Fruit fly (Drosophila melanogaster): ENCODE data around the gene spn-D.

spn-D gene

dm6 chr3R:27148812-27149769 is 16.4 kb upstream of the spn-D start (continued):
- TF ChIP-seq CG13894 (tag; optimal IDR thresholded peaks at IDR 0.05) (peak; percentile 32), exex (tag; optimal IDR thresholded peaks at IDR 0.05) (peak; percentile 41), kni (GFP tag; optimal IDR thresholded peaks at IDR 0.05) (peak; percentile 8), CG33557 (GFP tag; optimal IDR thresholded peaks at IDR 0.05) (no peak), bsh (GFP tag; optimal IDR thresholded peaks at IDR 0.05) (peak in 1 of 2 experiments; percentile 46), croc (GFP tag; conservative IDR thresholded peaks at IDR 0.05) (0 out of 3 replicates have a peak, but pooled peaks have one; percentile 14), Sin3A (optimal IDR thresholded peaks at IDR 0.05) (no peak), grau (tag; optimal IDR thresholded peaks at IDR 0.05) (peak; percentile 92), D (optimal IDR thresholded peaks at IDR 0.05) (no peak), D (GFP tag; optimal IDR thresholded peaks at IDR 0.05) (peak; percentile 6), CG6813 (GFP tag; optimal IDR thresholded peaks at IDR 0.05) (peak; percentile 40), Oli (tag; optimal IDR thresholded peaks at IDR 0.05) (peak; percentile 24), org-1 (GFP tag; optimal IDR thresholded peaks at IDR 0.05) (peak; percentile 18), Sox102F (GFP tag; optimal IDR thresholded peaks at IDR 0.05) (peak; percentile 28), lab (GFP tag; optimal IDR thresholded peaks at IDR 0.05) (peak; percentile 18), Sox100B (GFP tag; optimal IDR thresholded peaks at IDR 0.05) (peak; percentile 1), CG8290 (GFP tag; optimal IDR thresholded peaks at IDR 0.05) (no peak), CG8290 (tag; optimal IDR thresholded peaks at IDR 0.05) (peak in 1 of 2 experiments; percentile 19), Atf6 (GFP tag; IDR thresholded peaks at IDR 0.05) (no peak), tin (GFP tag; optimal IDR thresholded peaks at IDR 0.05) (no peak), CG2120 (GFP tag; optimal IDR thresholded peaks at IDR 0.05) (peak; percentile 24), HHEX (GFP tag; optimal IDR thresholded peaks at IDR 0.05) (peak; percentile 3), sug (tag; optimal IDR thresholded peaks at IDR 0.05) (peak; percentile 56), Med (GFP tag) (peak; percentile 60), CG1603 (tag; optimal IDR thresholded peaks at IDR 0.05) (no peak), Bteb2 (GFP tag; optimal IDR thresholded peaks at IDR 0.05) (no peak), gem (tag; optimal IDR thresholded peaks at IDR 0.05) (peak; percentile 60), CG12769 (tag; optimal IDR thresholded peaks at IDR 0.05) (peak; percentile 89), run (tag; optimal IDR thresholded peaks at IDR 0.05) (peak; percentile 29), bcd (GFP tag; optimal IDR thresholded peaks at IDR 0.05) (no peak), sens (GFP tag) (peak; percentile 77), CG34376 (GFP tag; optimal IDR thresholded peaks at IDR 0.05) (peak; percentile 38)

- TF ChIP-seq scrt (GFP tag; optimal IDR thresholded peaks at IDR 0.05) (peak; percentile 41), sc (optimal IDR thresholded peaks at IDR 0.05) (no peak), sc (GFP tag; optimal IDR thresholded peaks at IDR 0.05) (no peak), vnd (GFP tag; IDR thresholded peaks at IDR 0.05; ENCODE audit: partially characterized antibody) (no peak), pum (GFP tag; optimal IDR thresholded peaks at IDR 0.05) (no peak), ewg (GFP tag; optimal IDR thresholded peaks at IDR 0.05) (no peak), pzg (GFP tag; optimal IDR thresholded peaks at IDR 0.05) (no peak), stwl (tag; optimal IDR thresholded peaks at IDR 0.05) (no peak), CG18619 (GFP tag; optimal IDR thresholded peaks at IDR 0.05) (no peak), CG18764 (GFP tag; optimal IDR thresholded peaks at IDR 0.05) (no peak), Gsc (GFP tag; IDR thresholded peaks at IDR 0.05) (no peak), nerfin-2 (GFP tag; IDR thresholded peaks at IDR 0.05; ENCODE audit: partially characterized antibody) (no peak), CG10462 (GFP tag; optimal IDR thresholded peaks at IDR 0.05) (no peak), Fer2 (tag; optimal IDR thresholded peaks at IDR 0.05) (no peak), CG17186 (GFP tag; optimal IDR thresholded peaks at IDR 0.05) (no peak), p53 (GFP tag; optimal IDR thresholded peaks at IDR 0.05) (no peak), klu (GFP tag; IDR thresholded peaks at IDR 0.05) (no peak)
These were observed 15.4 kb upstream of the spn-D start for dm6 chr3R:27149884-27150676.

Data from whole organism, embryonic.